Worm (Caenorhabditis elegans): ENCODE measurements around the gene srx-20.

DNA sequence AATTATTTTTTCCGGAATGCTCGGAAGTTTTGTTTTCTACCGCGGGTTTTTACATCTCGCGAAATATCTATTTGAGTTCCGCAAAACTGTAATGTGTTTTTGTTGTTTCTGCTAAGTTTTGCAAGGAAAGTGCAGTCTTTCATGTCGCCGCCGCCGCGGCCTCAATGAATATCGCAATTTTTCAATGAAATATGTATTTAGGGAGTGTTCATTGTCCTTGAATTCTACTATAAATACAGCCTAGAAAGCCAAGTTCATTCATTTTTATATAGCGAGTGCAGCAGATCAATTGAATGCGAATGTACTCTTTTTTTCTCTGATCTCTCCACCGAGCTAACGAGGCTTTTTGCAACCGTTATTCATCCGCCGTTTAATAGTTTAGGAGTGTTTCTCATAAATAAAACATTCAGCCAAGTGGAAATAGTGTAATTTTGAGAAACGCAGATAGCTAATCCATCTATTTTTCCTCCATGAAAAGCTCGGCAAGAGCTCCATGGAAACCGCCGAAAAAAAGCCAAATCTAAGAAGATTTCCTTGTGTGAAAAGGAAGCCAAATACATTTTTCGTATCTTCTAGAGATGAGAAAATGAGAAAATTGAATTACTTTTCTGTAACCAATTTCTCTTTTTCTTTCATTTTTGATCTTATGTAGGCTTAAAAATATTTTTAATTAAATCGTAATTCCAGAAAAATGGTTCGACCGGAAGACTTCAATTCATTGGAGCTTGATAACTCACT is 45.1 kb downstream of the srx-20 start, which contains the start of gene T22D1.3:
- TF ChIP-seq nhr-28 (tag; optimal IDR thresholded peaks at IDR 0.05) (no peak), elt-1 (tag; optimal IDR thresholded peaks at IDR 0.05) (no peak), R02D3.7 (tag; optimal IDR thresholded peaks at IDR 0.05) (no peak), mdl-1 (tag; optimal IDR thresholded peaks at IDR 0.05) (no peak), egl-27 (tag; optimal IDR thresholded peaks at IDR 0.05) (no peak), ztf-4 (tag; optimal IDR thresholded peaks at IDR 0.05) (no peak), nhr-23 (tag; optimal IDR thresholded peaks at IDR 0.05) (peak; percentile 8), nhr-76 (tag; optimal IDR thresholded peaks at IDR 0.05) (no peak), nhr-12 (tag; optimal IDR thresholded peaks at IDR 0.05) (no peak)
